Fruit fly (Drosophila melanogaster): ENCODE results near the gene CG33502.
"Not testable (repeated sequence)": the region's sequence is repeated elsewhere in the genome, so short reads cannot be mapped to it uniquely, and the experiment has no call there.

Gene CG33502

dm6 chrX:21611426-21611825 is at the start of gene CG33502:
CG33502 (minus strand) TSS chrX:21611526.
- not testable (repeated sequence) for TF ChIP-seq EcR (GFP tag; optimal IDR thresholded peaks at IDR 0.05); psq (optimal IDR thresholded peaks at IDR 0.05); usp (GFP tag; optimal IDR thresholded peaks at IDR 0.05)

DNA sequence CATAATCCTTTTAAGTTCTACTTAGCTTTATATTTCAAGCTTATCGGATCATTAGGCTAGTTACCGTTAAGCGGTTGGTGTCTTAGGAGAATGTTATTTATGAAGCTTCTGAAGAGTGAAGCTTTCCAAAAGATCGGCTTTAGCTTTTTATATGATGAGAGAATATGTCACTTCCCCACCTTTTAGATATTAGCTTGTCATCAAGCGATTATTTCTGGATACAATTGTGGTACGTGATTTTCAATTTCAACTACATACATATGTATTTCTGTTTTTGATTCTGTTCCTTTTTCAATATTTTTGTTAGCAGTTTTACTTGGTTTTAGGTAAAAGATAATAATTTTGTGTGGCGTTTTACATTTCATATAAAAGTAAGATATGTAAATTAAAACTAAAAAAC is 21.5 kb upstream of the CG33502 start:
- no peak for TF ChIP-seq psq (optimal IDR thresholded peaks at IDR 0.05)
- TF ChIP-seq Dll (optimal IDR thresholded peaks at IDR 0.05): no peak
- TF ChIP-seq usp (GFP tag; optimal IDR thresholded peaks at IDR 0.05): no peak
- TF ChIP-seq pan (optimal IDR thresholded peaks at IDR 0.05): no peak
- no peak for TF ChIP-seq EcR (GFP tag; optimal IDR thresholded peaks at IDR 0.05)
- TF ChIP-seq CG8478 (optimal IDR thresholded peaks at IDR 0.05): no peak

DNA sequence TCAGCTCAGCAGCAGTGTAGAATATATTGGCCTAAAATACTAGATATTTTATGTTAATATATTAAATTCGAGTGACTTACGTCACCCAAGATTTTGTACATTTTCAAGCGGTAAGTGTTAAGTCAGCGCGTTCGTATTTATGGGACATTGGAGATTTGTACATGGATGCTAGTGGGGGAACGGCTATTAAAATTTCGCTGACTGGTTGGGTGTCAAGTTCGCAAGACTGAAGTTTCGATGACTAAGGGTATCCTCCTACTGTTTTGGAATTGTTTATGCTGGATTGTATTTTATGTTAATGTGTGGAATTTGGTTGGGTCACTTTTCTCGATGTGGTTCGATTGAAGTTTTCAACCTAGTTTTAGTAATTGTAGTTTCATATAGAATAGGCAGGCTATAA is 20.9 kb upstream of the CG33502 start:
- TF ChIP-seq psq (optimal IDR thresholded peaks at IDR 0.05) (no peak), EcR (GFP tag; optimal IDR thresholded peaks at IDR 0.05) (no peak), usp (GFP tag; optimal IDR thresholded peaks at IDR 0.05) (no peak), pan (optimal IDR thresholded peaks at IDR 0.05) (no peak), Dll (optimal IDR thresholded peaks at IDR 0.05) (no peak)

DNA sequence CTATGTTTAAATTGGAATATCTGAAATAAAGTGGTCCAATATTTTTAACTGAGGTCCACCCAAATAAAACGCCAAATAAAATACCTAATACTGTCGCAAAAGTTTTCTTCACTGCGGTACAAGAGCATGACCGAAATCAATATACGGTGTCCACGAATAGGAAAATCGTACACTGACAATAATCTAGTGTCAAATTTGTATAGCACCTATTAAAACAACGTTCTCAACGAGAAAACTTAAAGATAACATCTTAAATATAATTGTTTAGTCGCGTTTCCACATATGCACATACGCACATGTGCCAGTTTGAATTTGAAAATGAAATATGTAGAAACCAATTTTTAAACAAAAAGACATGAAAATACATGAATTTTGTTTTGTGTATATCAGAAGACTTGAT is 20.1 kb upstream of the CG33502 start:
- TF ChIP-seq psq (optimal IDR thresholded peaks at IDR 0.05) (no peak), EcR (GFP tag; optimal IDR thresholded peaks at IDR 0.05) (no peak), usp (GFP tag; optimal IDR thresholded peaks at IDR 0.05) (no peak), pan (optimal IDR thresholded peaks at IDR 0.05) (no peak), Dll (optimal IDR thresholded peaks at IDR 0.05) (no peak), CG8478 (optimal IDR thresholded peaks at IDR 0.05) (no peak)

- TF ChIP-seq psq (optimal IDR thresholded peaks at IDR 0.05) (no peak), usp (GFP tag; optimal IDR thresholded peaks at IDR 0.05) (no peak), pan (optimal IDR thresholded peaks at IDR 0.05) (no peak), Dll (optimal IDR thresholded peaks at IDR 0.05) (no peak), CG8478 (optimal IDR thresholded peaks at IDR 0.05) (no peak), EcR (GFP tag; optimal IDR thresholded peaks at IDR 0.05) (no peak)
These were observed 18.9 kb upstream of the CG33502 start for dm6 chrX:21630160-21630738.

- TF ChIP-seq usp (GFP tag; optimal IDR thresholded peaks at IDR 0.05) (no peak), EcR (GFP tag; optimal IDR thresholded peaks at IDR 0.05) (no peak), pan (optimal IDR thresholded peaks at IDR 0.05) (no peak), CG8478 (optimal IDR thresholded peaks at IDR 0.05) (no peak), Dll (optimal IDR thresholded peaks at IDR 0.05) (no peak), psq (optimal IDR thresholded peaks at IDR 0.05) (no peak)
These were observed 18.3 kb upstream of the CG33502 start, which contains the start of gene DIP1 for dm6 chrX:21629482-21630159. DIP1 (minus strand) TSS chrX:21630148.

DNA sequence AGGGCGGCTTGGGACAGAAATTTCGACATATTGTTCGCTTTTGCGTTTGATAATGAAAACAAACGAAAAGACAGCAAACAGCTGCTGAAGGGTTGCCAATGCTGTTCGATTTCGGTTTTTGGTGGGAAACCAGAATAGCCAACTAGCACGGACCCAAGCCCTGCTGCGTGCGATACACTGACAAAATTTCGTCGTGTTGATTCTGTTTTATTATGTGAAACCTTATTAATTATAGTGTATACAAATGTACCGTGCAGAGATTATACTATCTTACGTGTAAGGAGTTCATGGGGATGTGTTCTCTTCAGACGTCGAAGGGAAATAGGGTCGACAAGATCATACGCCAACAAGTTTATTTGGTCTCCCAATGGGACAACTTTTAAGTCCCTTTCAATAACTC is 12.3 kb upstream of the CG33502 start, which contains the start of gene CG32500:
CG32500 (minus strand) TSS at position 110 of the 400 bp plus-strand sequence.
- not testable (repeated sequence) for TF ChIP-seq CG8478 (optimal IDR thresholded peaks at IDR 0.05); usp (GFP tag; optimal IDR thresholded peaks at IDR 0.05); Dll (optimal IDR thresholded peaks at IDR 0.05)

dm6 chrX:21621004-21621403 is 9.7 kb upstream of the CG33502 start, which contains the start of gene CG32819:
CG32819 (minus strand) TSS chrX:21621104.
- not testable (repeated sequence) for TF ChIP-seq EcR (GFP tag; optimal IDR thresholded peaks at IDR 0.05); Dll (optimal IDR thresholded peaks at IDR 0.05); psq (optimal IDR thresholded peaks at IDR 0.05)

- not testable (repeated sequence) for TF ChIP-seq pan (optimal IDR thresholded peaks at IDR 0.05); EcR (GFP tag; optimal IDR thresholded peaks at IDR 0.05); psq (optimal IDR thresholded peaks at IDR 0.05)
These were observed 6.2 kb upstream of the CG33502 start, which contains the start of gene CG32857 for dm6 chrX:21617517-21617916. CG32857 (minus strand) TSS chrX:21617617.

- TF ChIP-seq pan (optimal IDR thresholded peaks at IDR 0.05); EcR (GFP tag; optimal IDR thresholded peaks at IDR 0.05); Dll (optimal IDR thresholded peaks at IDR 0.05): not testable (repeated sequence)
These were observed 3.8 kb upstream of the CG33502 start, which contains the start of gene CG32820 for dm6 chrX:21615139-21615538. CG32820 (minus strand) TSS chrX:21615239.

dm6 chrX:21608820-21609219 is 2.5 kb downstream of the CG33502 start, which contains the start of gene CG17450:
CG17450 (minus strand) TSS chrX:21608920.
- TF ChIP-seq usp (GFP tag; optimal IDR thresholded peaks at IDR 0.05); pan (optimal IDR thresholded peaks at IDR 0.05); CG8478 (optimal IDR thresholded peaks at IDR 0.05): not testable (repeated sequence)

DNA sequence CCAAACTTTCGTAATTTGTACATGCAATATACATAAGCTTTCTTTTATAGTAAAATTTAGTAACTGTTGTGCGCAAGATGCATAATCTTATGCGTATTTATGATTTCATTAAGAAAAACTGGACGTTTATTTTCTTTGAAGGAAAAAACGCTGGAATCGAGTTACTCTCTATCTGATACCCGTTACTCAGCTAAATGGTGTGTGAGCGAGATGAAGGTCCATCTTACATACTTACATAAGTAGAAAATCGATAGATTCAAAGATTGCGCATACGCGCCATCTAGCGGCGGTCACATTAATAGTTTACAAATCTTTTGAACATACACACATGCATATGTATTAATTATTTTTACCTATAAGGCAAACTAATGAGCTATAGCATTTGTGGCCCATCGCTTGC is 5.8 kb downstream of the CG33502 start:
- TF ChIP-seq psq (optimal IDR thresholded peaks at IDR 0.05) (no peak), Dll (optimal IDR thresholded peaks at IDR 0.05) (no peak), EcR (GFP tag; optimal IDR thresholded peaks at IDR 0.05) (no peak), pan (optimal IDR thresholded peaks at IDR 0.05) (no peak), usp (GFP tag; optimal IDR thresholded peaks at IDR 0.05) (no peak), CG8478 (optimal IDR thresholded peaks at IDR 0.05) (no peak)
